Worm (Caenorhabditis elegans) whole organism, young adult: Measurements from ENCODE around the gene F54H5.2.

ENCODE experiments used
- B0035.1 ChIP-seq: sonication (generic microtip); optimal IDR thresholded peaks from 2 replicates; lab custom pipeline; 2016; ENCODE audit warnings: missing genetic modification characterization, mild to moderate bottlenecking, missing compliant biosample characterization, missing genotype, missing genetic modification reagents
- D2030.7 ChIP-seq: fragments of 200-800 bp; sonication (Bioruptor generic); IDR thresholded peaks from 2 replicates; pipeline ENCODE4 v1.3.6; 2022; ENCODE audit warnings: missing genetic modification reagents, missing genetic modification characterization, missing compliant biosample characterization
- F22D6.2 ChIP-seq: sonication (generic microtip); optimal IDR thresholded peaks from 2 replicates; lab custom pipeline; 2016; ENCODE audit warnings: mild to moderate bottlenecking, missing genetic modification characterization, missing compliant biosample characterization
- F23B12.7 ChIP-seq: sonication (generic microtip); optimal IDR thresholded peaks from 2 replicates; lab custom pipeline; 2017; ENCODE audit warnings: missing genetic modification characterization, mild to moderate bottlenecking, missing compliant biosample characterization, antibody characterized with exemption, moderate library complexity; ENCODE audit not compliant: insufficient read depth
- F37B4.10 ChIP-seq: fragments of 200-800 bp; sonication (Bioruptor generic); IDR thresholded peaks from 2 replicates; pipeline ENCODE4 v1.3.6; 2022; ENCODE audit warnings: missing genetic modification characterization, missing compliant biosample characterization
- F52B5.7 ChIP-seq: sonication (generic microtip); optimal IDR thresholded peaks from 2 replicates; lab custom pipeline; 2016; ENCODE audit warnings: mild to moderate bottlenecking, missing genetic modification characterization, missing compliant biosample characterization
- K12H6.12 ChIP-seq: fragments of 200-800 bp; sonication (Bioruptor generic); optimal IDR thresholded peaks from 2 replicates; lab custom pipeline; 2018; ENCODE audit warnings: mild to moderate bottlenecking, missing genetic modification characterization, missing compliant biosample characterization
- T26A5.8 ChIP-seq: sonication (generic microtip); optimal IDR thresholded peaks from 2 replicates; lab custom pipeline; 2016; ENCODE audit warnings: missing genetic modification characterization, missing compliant biosample characterization
- Y53F4B.3 ChIP-seq: fragments of 200-800 bp; sonication (Bioruptor generic); IDR thresholded peaks from 2 replicates; pipeline ENCODE4 v1.3.6; 2022; ENCODE audit warnings: missing genetic modification reagents, missing genetic modification characterization, missing compliant biosample characterization
- Y67H2A.10 ChIP-seq: fragments of 200-800 bp; sonication (Bioruptor generic); conservative IDR thresholded peaks from 2 replicates; pipeline ENCODE4 v1.3.6; 2022; ENCODE audit warnings: missing genetic modification reagents, missing genetic modification characterization, missing compliant biosample characterization
- ama-1 ChIP-seq, 3 experiments: fragments of 150-350 bp in 1 of 3; sonication (generic microtip) in 2 of 3; optimal IDR thresholded peaks; 2 replicates each; lab custom pipeline; 2014 to 2018; ENCODE audit warnings: missing biosample characterization in 2 of 3, missing genetic modification characterization in 2 of 3, missing genetic modification reagents in 2 of 3
- aptf-2 ChIP-seq: fragments of 200-800 bp; sonication (Bioruptor generic); conservative IDR thresholded peaks from 2 replicates; pipeline ENCODE4 v1.3.6; 2022; ENCODE audit warnings: missing genetic modification reagents, missing genetic modification characterization, missing compliant biosample characterization
- athp-1 ChIP-seq: sonication (generic microtip); optimal IDR thresholded peaks from 2 replicates; lab custom pipeline; 2017; ENCODE audit warnings: mild to moderate bottlenecking, missing genetic modification characterization, missing compliant biosample characterization
- attf-5 ChIP-seq: fragments of 200-800 bp; sonication (Bioruptor generic); optimal IDR thresholded peaks from 2 replicates; lab custom pipeline; 2018; ENCODE audit warnings: mild to moderate bottlenecking, missing genetic modification characterization, missing compliant biosample characterization
- bed-2 ChIP-seq: fragments of 200-800 bp; sonication (Bioruptor generic); IDR thresholded peaks from 2 replicates; pipeline ENCODE4 v1.3.6; 2022; ENCODE audit warnings: missing genetic modification reagents, missing genetic modification characterization, missing compliant biosample characterization
- cebp-2 ChIP-seq: fragments of 200-800 bp; sonication (Bioruptor generic); IDR thresholded peaks from 2 replicates; pipeline ENCODE4 v1.3.6; 2022; ENCODE audit warnings: missing genetic modification characterization, missing compliant biosample characterization
- ceh-100 ChIP-seq: fragments of 200-800 bp; sonication (Bioruptor generic); IDR thresholded peaks from 2 replicates; pipeline ENCODE4 v1.3.6; 2022; ENCODE audit warnings: missing genetic modification reagents, missing genetic modification characterization, missing compliant biosample characterization
- ceh-40 ChIP-seq: fragments of 200-800 bp; sonication (Bioruptor generic); IDR thresholded peaks from 2 replicates; pipeline ENCODE4 v1.3.6; 2022; ENCODE audit warnings: missing genetic modification characterization, missing compliant biosample characterization
- ceh-79 ChIP-seq: sonication (generic microtip); optimal IDR thresholded peaks from 2 replicates; lab custom pipeline; 2017; ENCODE audit warnings: mild to moderate bottlenecking, missing genetic modification characterization, missing compliant biosample characterization
- die-1 ChIP-seq: sonication (generic microtip); optimal IDR thresholded peaks from 2 replicates; lab custom pipeline; 2016; ENCODE audit warnings: missing genotype, mild to moderate bottlenecking, missing genetic modification characterization, missing compliant biosample characterization
- dpff-1 ChIP-seq: sonication (generic microtip); optimal IDR thresholded peaks from 2 replicates; lab custom pipeline; 2017; ENCODE audit warnings: mild to moderate bottlenecking, missing genetic modification characterization, missing compliant biosample characterization
- efl-1 ChIP-seq: fragments of 150-350 bp; optimal IDR thresholded peaks from 2 replicates; lab custom pipeline; 2014; ENCODE audit warnings: missing biosample characterization, missing genetic modification reagents, missing genetic modification characterization
- egl-44 ChIP-seq: fragments of 200-800 bp; sonication (Bioruptor generic); IDR thresholded peaks from 2 replicates; pipeline ENCODE4 v1.3.6; 2022; ENCODE audit warnings: missing genetic modification reagents, missing genetic modification characterization, missing compliant biosample characterization
- ets-4 ChIP-seq: fragments of 200-800 bp; sonication (Bioruptor generic); optimal IDR thresholded peaks from 2 replicates; lab custom pipeline; 2018; ENCODE audit warnings: mild to moderate bottlenecking, missing genetic modification characterization, missing compliant biosample characterization
- gei-17 ChIP-seq: fragments of 200-800 bp; sonication (Bioruptor generic); optimal IDR thresholded peaks from 2 replicates; lab custom pipeline; 2018; ENCODE audit warnings: mild to moderate bottlenecking, missing genetic modification characterization, missing compliant biosample characterization
- him-1 ChIP-seq: sonication (generic microtip); optimal IDR thresholded peaks from 2 replicates; lab custom pipeline; 2016; ENCODE audit warnings: missing genotype, missing genetic modification reagents, missing genetic modification characterization, missing compliant biosample characterization
- hlh-12 ChIP-seq: sonication (generic microtip); optimal IDR thresholded peaks from 2 replicates; lab custom pipeline; 2016; ENCODE audit warnings: missing genetic modification characterization, missing compliant biosample characterization
- hsf-1 ChIP-seq: fragments of 200-800 bp; sonication (Bioruptor generic); IDR thresholded peaks from 2 replicates; pipeline ENCODE4 v1.3.6; 2022; ENCODE audit warnings: missing genetic modification reagents, missing genetic modification characterization, missing compliant biosample characterization
- let-526 ChIP-seq: fragments of 200-800 bp; sonication (Bioruptor generic); IDR thresholded peaks from 2 replicates; pipeline ENCODE4 v1.3.6; 2022; ENCODE audit warnings: missing genetic modification reagents, missing genetic modification characterization, missing compliant biosample characterization
- lin-54 ChIP-seq: fragments of 200-800 bp; sonication (Bioruptor generic); optimal IDR thresholded peaks from 2 replicates; lab custom pipeline; 2018; ENCODE audit warnings: mild to moderate bottlenecking, missing genetic modification characterization, missing compliant biosample characterization
- lsy-27 ChIP-seq: sonication (generic microtip); optimal IDR thresholded peaks from 2 replicates; lab custom pipeline; 2017; ENCODE audit warnings: missing genetic modification characterization, mild to moderate bottlenecking, missing compliant biosample characterization, antibody characterized with exemption, missing genotype, borderline replicate concordance; ENCODE audit not compliant: insufficient read depth
- madf-10 ChIP-seq: sonication (generic microtip); optimal IDR thresholded peaks from 2 replicates; lab custom pipeline; 2016; ENCODE audit warnings: mild to moderate bottlenecking, missing genetic modification characterization, missing compliant biosample characterization
- mxl-1 ChIP-seq: sonication (generic microtip); optimal IDR thresholded peaks from 2 replicates; lab custom pipeline; 2016; ENCODE audit warnings: missing genetic modification characterization, missing compliant biosample characterization
- nfyb-1 ChIP-seq: fragments of 200-800 bp; sonication (Bioruptor generic); IDR thresholded peaks from 2 replicates; pipeline ENCODE4 v1.3.6; 2022; ENCODE audit warnings: missing genetic modification reagents, missing genetic modification characterization, missing compliant biosample characterization
- nhr-179 ChIP-seq: sonication (generic microtip); optimal IDR thresholded peaks from 2 replicates; lab custom pipeline; 2016; ENCODE audit warnings: mild to moderate bottlenecking, missing genetic modification characterization, missing compliant biosample characterization
- nhr-80 ChIP-seq: sonication (generic microtip); optimal IDR thresholded peaks from 2 replicates; lab custom pipeline; 2016; ENCODE audit warnings: missing genetic modification characterization, missing compliant biosample characterization
- rec-8 ChIP-seq, 2 experiments: sonication (generic microtip); optimal IDR thresholded peaks; 2 replicates each; lab custom pipeline; 2016; ENCODE audit warnings: mild to moderate bottlenecking in 2 of 2, missing genetic modification characterization in 2 of 2, missing genetic modification reagents in 2 of 2, missing genotype in 2 of 2, missing biosample characterization in 1 of 2, missing compliant biosample characterization in 1 of 2, moderate library complexity in 1 of 2
- repo-1 ChIP-seq: sonication (generic microtip); optimal IDR thresholded peaks from 2 replicates; lab custom pipeline; 2017; ENCODE audit warnings: mild to moderate bottlenecking, missing genetic modification characterization, missing compliant biosample characterization
- snpc-1.1 ChIP-seq: sonication (generic microtip); optimal IDR thresholded peaks from 2 replicates; lab custom pipeline; 2017; ENCODE audit warnings: missing genetic modification characterization, mild to moderate bottlenecking, missing compliant biosample characterization, antibody characterized with exemption, moderate library complexity, missing genotype, missing genetic modification reagents; ENCODE audit not compliant: insufficient read depth
- snpc-1.3 ChIP-seq: sonication (generic microtip); optimal IDR thresholded peaks from 2 replicates; lab custom pipeline; 2017; ENCODE audit warnings: missing genetic modification characterization, mild to moderate bottlenecking, missing compliant biosample characterization, antibody characterized with exemption, moderate library complexity, missing genotype, missing genetic modification reagents; ENCODE audit not compliant: insufficient read depth
- snpc-4 ChIP-seq, 5 experiments: fragments of 150-350 bp in 1 of 5; sonication (generic microtip) in 4 of 5; optimal IDR thresholded peaks; 2 replicates each; lab custom pipeline; 2014 to 2018; ENCODE audit warnings: missing genetic modification characterization in 5 of 5, missing biosample characterization in 3 of 5, antibody characterized with exemption in 2 of 5, mild to moderate bottlenecking in 2 of 5, missing compliant biosample characterization in 2 of 5, missing genotype in 2 of 5, moderate library complexity in 2 of 5, missing genetic modification reagents in 1 of 5
- somi-1 ChIP-seq: fragments of 200-800 bp; sonication (Bioruptor generic); optimal IDR thresholded peaks from 2 replicates; lab custom pipeline; 2018; ENCODE audit warnings: mild to moderate bottlenecking, missing genetic modification characterization, missing compliant biosample characterization
- tbx-9 ChIP-seq: sonication (generic microtip); optimal IDR thresholded peaks from 2 replicates; lab custom pipeline; 2016; ENCODE audit warnings: borderline replicate concordance, missing genetic modification characterization, inconsistent platforms, missing compliant biosample characterization
- tlf-1 ChIP-seq: fragments of 200-800 bp; sonication (Bioruptor generic); optimal IDR thresholded peaks from 2 replicates; lab custom pipeline; 2018; ENCODE audit warnings: mild to moderate bottlenecking, missing genetic modification characterization, missing compliant biosample characterization
- unc-130 ChIP-seq: sonication (generic microtip); optimal IDR thresholded peaks from 2 replicates; lab custom pipeline; 2016; ENCODE audit warnings: missing genetic modification reagents, missing genetic modification characterization, missing compliant biosample characterization
- ztf-26 ChIP-seq: sonication (generic microtip); optimal IDR thresholded peaks from 2 replicates; lab custom pipeline; 2017; ENCODE audit warnings: missing genetic modification characterization, missing compliant biosample characterization
- ztf-3 ChIP-seq: fragments of 200-800 bp; sonication (Bioruptor generic); optimal IDR thresholded peaks from 2 replicates; lab custom pipeline; 2018; ENCODE audit warnings: mild to moderate bottlenecking, missing genetic modification characterization, missing compliant biosample characterization

The F54H5.2 gene

DNA sequence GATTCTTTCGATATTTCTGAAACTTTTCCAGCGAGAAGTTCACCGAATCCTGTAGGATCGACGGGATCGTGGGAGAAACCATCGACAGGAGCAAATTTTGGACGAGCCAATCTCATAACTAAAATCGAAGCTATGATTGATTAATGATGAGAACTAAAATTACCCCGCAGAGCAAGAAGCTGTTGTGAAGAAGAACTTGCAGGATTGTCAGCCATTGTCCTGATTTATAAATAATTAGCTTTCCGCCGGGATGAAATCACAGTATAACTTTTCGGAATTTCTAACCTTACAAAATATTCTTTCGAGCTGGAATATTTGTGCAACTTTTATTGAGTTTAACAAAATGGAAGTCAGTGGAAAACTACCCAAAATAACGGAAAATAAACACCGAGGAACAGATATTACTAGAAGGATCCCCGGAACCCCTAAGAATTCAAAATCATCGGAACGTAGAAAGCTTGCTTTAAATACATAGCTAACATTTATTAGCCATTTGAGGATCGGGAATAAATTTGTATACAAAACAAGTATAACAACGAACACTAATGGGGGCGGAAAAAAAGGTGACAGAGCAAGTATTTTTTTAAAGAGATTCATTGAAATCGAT, 39.9 kb upstream of the F54H5.2 start, which contains the start of gene C56C10.7:
Gene C56C10.7, minus strand, starts transcription at position 312 of the 607 bp plus-strand sequence.
- TF ChIP-seq efl-1 (GFP tag; lab: Kevin White, UChicago) (no peak), ceh-40 (GFP tag; lab: Robert Waterston, UW) (no peak; the same call in none of the 2 replicates), F52B5.7 (peak; percentile 36), somi-1 (no peak), lin-54 (GFP tag; lab: Kevin White, UChicago) (peak; percentile 79), mxl-1 (tag; lab: Kevin White, UChicago) (peak; percentile 10), T26A5.8 (no peak), egl-44 (GFP tag; lab: Robert Waterston, UW) (peak; percentile 43), repo-1 (tag; lab: Kevin White, UChicago) (peak; percentile 84), ztf-26 (tag; lab: Kevin White, UChicago) (peak; percentile 34), him-1 (peak; percentile 19), F23B12.7 (tag; lab: Kevin White, UChicago) (no peak), hlh-12 (tag; lab: Kevin White, UChicago) (no peak), F22D6.2 (tag; lab: Kevin White, UChicago) (no peak), ets-4 (GFP tag; lab: Kevin White, UChicago) (no peak), lsy-27 (tag; lab: Kevin White, UChicago) (no peak), ceh-79 (peak; percentile 3), hsf-1 (GFP tag; lab: Robert Waterston, UW) (peak; percentile 88), K12H6.12 (tag; lab: Kevin White, UChicago) (no peak), attf-5 (GFP tag; lab: Kevin White, UChicago) (no peak), dpff-1 (peak; percentile 34), ceh-100 (GFP tag; lab: Robert Waterston, UW) (peak; percentile 63), die-1 (peak; percentile 38), gei-17 (GFP tag; lab: Kevin White, UChicago) (no peak), D2030.7 (peak; percentile 36; the same call in 1 of the 2 replicates), F37B4.10 (GFP tag; lab: Robert Waterston, UW) (no peak), snpc-1.3 (tag; lab: Kevin White, UChicago) (peak; percentile 67), snpc-1.1 (tag; lab: Kevin White, UChicago) (peak; percentile 32), nhr-80 (tag; lab: Kevin White, UChicago) (no peak), Y67H2A.10 (GFP tag; lab: Robert Waterston, UW) (no peak), ama-1 (optimal IDR thresholded peaks at IDR 0.05; lab: Kevin White, UChicago) (no peak), ama-1 (GFP tag; optimal IDR thresholded peaks at IDR 0.05; lab: Kevin White, UChicago) (peak in 1 of 2 experiments; percentile 62), snpc-4 (GFP tag; optimal IDR thresholded peaks at IDR 0.05; lab: Kevin White, UChicago) (peak; percentile 44), snpc-4 (tag; optimal IDR thresholded peaks at IDR 0.05; lab: Kevin White, UChicago) (peak in 2 of 4 experiments; percentile 30 to 61), tlf-1 (GFP tag; lab: Kevin White, UChicago) (peak; percentile 87), aptf-2 (GFP tag; lab: Robert Waterston, UW) (no peak), athp-1 (tag; lab: Kevin White, UChicago) (peak; percentile 76), B0035.1 (tag; lab: Kevin White, UChicago) (peak; percentile 29), let-526 (GFP tag; lab: Robert Waterston, UW) (no peak), unc-130 (GFP tag; lab: Kevin White, UChicago) (peak; percentile 57), cebp-2 (peak; percentile 78; the same call in 1 of the 2 replicates), ztf-3 (GFP tag; lab: Kevin White, UChicago) (no peak), bed-2 (GFP tag; lab: Robert Waterston, UW) (no peak), rec-8 (tag; optimal IDR thresholded peaks at IDR 0.05; lab: Kevin White, UChicago) (no peak), tbx-9 (no peak), nfyb-1 (peak; percentile 69; the same call in 1 of the 2 replicates), Y53F4B.3 (GFP tag; lab: Robert Waterston, UW) (no peak), madf-10 (peak; percentile 34), nhr-179 (tag; lab: Kevin White, UChicago) (no peak)
